Fruit fly (Drosophila melanogaster) Kc167 (cell line): Measurements from ENCODE around the gene CG18581.

Experiments used
- Myc ChIP-seq: fragments of >200 bp; optimal IDR thresholded peaks from 2 replicates; lab custom pipeline; 2017; ENCODE audit warnings: missing external identifiers
- Sin3A ChIP-seq: fragments of >200 bp; optimal IDR thresholded peaks from 2 replicates; lab custom pipeline; 2018; ENCODE audit warnings: missing external identifiers
- h ChIP-seq: fragments of >200 bp; optimal IDR thresholded peaks from 3 replicates; lab custom pipeline; 2018; ENCODE audit warnings: missing external identifiers
- insv ChIP-seq: fragments of >200 bp; optimal IDR thresholded peaks from 3 replicates; lab custom pipeline; 2018; ENCODE audit warnings: missing external identifiers
- psq ChIP-seq: fragments of >200 bp; optimal IDR thresholded peaks from 2 replicates; lab custom pipeline; 2017; ENCODE audit warnings: missing external identifiers
- ttk ChIP-seq: sonication (Bioruptor generic); optimal IDR thresholded peaks from 2 replicates; lab custom pipeline; 2017; ENCODE audit warnings: missing external identifiers

The CG18581 gene

DNA sequence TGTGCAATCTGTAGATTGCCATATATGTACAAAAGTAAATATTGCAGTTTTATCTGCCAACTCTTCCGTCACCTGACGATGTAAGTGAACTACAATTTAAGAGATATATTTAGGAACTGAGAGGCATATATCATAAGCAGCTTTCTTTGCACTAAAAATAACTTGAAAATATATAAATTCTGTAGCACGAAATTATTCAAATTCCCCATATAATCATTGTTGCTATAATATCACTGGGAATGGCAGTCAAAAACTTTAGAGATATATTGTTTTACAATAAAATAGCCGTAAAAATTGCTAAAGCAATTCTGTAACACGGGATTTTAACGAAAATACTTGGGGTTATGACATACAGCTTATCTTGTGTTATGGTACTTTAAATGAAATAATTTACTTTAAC lies 1.3 kb upstream of the CG18581 start, which contains the start of gene CG43679:
Gene CG43679 (minus strand): TSS at position 101 of the 400 bp plus-strand sequence.
- TF ChIP-seq h (lab: Kevin White, UChicago) (no peak), psq (lab: Kevin White, UChicago) (no peak), Myc (lab: Kevin White, UChicago) (no peak), ttk (lab: Kevin White, UChicago) (no peak), Sin3A (lab: Kevin White, UChicago) (no peak), insv (lab: Kevin White, UChicago) (no peak)

DNA sequence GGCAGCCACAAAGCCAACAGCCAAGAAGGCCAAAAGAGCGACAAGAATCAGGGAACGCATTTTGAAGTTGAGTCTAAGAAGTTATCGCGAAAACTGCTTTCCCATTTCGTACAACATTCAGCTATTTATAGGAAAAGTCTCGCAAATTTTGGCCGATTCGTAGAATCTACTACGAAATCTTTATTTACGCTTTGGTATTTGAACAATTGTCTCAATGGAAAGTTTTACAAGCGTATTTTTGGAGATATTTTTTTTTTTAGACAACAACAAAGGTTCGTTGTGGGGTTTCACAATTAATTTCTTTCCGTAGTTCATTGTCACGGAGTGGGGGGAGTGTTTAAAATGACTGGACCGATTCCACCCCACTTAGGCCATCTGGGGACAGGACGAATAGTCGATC lies 697 bp upstream of the CG18581 start, which contains the start of gene CG12310:
Gene CG12310 (minus strand): TSS at position 101 of the 400 bp plus-strand sequence.
- TF ChIP-seq insv (lab: Kevin White, UChicago) (no peak), Myc (lab: Kevin White, UChicago) (no peak), psq (lab: Kevin White, UChicago) (no peak), Sin3A (lab: Kevin White, UChicago) (no peak), h (lab: Kevin White, UChicago) (no peak), ttk (lab: Kevin White, UChicago) (no peak)

DNA sequence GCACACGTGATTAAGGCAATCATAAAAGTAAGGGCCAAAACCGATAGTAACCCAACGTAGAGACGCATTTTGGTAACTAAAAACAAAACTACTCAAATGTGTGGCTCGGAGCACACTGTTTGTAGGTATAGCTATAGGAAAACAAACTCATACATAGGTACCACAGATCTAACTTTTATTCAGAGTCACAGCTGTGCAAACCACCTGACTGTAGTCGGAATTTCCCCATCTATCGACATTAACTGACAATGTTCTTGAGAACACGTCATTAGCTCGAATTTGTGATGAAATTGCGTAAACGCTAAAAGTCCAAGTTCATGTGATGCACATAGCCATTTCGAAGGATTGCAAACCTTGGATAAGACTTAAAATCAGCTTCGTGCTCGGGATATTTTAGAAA lies 614 bp downstream of the CG18581 start, which contains the start of gene CG43678:
Gene CG43678 (minus strand): TSS at position 101 of the 400 bp plus-strand sequence.
- no peak for TF ChIP-seq h (lab: Kevin White, UChicago)
- TF ChIP-seq ttk (lab: Kevin White, UChicago) = no peak
- no peak for TF ChIP-seq Myc (lab: Kevin White, UChicago)
- TF ChIP-seq Sin3A (lab: Kevin White, UChicago) = no peak
- no peak for TF ChIP-seq insv (lab: Kevin White, UChicago)
- no peak for TF ChIP-seq psq (lab: Kevin White, UChicago)

DNA sequence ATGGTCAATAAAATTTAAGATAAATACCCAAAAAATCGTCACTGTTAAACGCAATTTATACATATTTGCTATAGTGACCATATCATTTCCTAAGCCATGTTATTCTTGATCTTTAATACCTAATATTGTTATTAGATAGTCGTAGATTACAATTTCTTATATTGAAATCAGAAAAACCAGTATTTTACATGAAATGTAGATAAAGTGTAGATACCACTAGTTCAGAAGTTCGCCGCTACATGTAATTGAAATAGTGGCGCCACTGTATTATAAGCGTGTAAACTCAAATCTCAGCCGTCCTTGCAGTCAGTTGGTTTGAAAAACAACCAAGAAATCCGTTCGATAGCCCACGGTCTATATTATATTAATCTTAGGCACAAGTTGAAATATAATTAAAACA lies 1.9 kb downstream of the CG18581 start:
- TF ChIP-seq insv (lab: Kevin White, UChicago) (no peak), Myc (lab: Kevin White, UChicago) (no peak), h (lab: Kevin White, UChicago) (no peak), ttk (lab: Kevin White, UChicago) (no peak), psq (lab: Kevin White, UChicago) (no peak), Sin3A (lab: Kevin White, UChicago) (no peak)

DNA sequence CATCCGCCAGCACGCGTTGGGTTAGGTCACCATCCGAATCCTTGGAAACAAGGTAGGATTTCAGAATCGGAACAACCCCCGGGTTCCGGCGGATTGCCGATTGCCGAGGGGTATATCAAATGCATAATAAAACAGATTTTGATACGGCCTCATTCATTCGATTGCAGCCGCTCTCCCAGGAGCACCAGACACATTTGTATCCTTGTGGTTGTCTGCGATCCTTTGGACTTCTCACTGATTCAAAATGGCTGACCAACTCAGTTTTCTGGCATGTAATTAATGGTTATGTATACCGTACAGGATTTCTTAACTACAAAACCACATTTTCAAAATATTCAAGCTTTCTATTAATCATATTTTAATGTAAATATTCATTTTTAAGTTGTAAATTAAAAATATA lies 2.4 kb downstream of the CG18581 start:
- TF ChIP-seq insv (lab: Kevin White, UChicago) (no peak), ttk (lab: Kevin White, UChicago) (no peak), psq (lab: Kevin White, UChicago) (no peak), h (lab: Kevin White, UChicago) (no peak), Myc (lab: Kevin White, UChicago) (no peak), Sin3A (lab: Kevin White, UChicago) (no peak)

DNA sequence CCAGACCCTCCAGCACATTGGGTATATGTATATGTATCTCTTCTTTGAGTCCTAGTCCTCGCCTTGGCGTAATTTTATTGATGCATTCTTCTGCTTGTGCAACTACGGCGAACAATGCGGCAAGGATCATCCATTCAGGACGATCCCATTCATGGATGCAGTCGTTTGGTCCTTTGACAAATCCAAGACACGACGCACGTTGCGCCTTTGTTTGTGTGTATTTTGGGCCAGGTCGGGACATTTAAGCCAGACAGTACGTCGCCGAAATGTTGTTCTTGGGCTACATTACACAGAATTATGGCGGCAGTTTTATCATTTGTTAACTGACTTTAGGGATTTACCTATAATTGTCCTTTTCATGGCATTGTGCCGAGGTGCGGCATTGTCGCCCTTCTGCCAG lies 4.9 kb downstream of the CG18581 start:
- no peak for TF ChIP-seq psq (lab: Kevin White, UChicago)
- no peak for TF ChIP-seq Myc (lab: Kevin White, UChicago)
- TF ChIP-seq insv (lab: Kevin White, UChicago) = no peak
- TF ChIP-seq Sin3A (lab: Kevin White, UChicago) = no peak
- TF ChIP-seq ttk (lab: Kevin White, UChicago) = no peak
- no peak for TF ChIP-seq h (lab: Kevin White, UChicago)

DNA sequence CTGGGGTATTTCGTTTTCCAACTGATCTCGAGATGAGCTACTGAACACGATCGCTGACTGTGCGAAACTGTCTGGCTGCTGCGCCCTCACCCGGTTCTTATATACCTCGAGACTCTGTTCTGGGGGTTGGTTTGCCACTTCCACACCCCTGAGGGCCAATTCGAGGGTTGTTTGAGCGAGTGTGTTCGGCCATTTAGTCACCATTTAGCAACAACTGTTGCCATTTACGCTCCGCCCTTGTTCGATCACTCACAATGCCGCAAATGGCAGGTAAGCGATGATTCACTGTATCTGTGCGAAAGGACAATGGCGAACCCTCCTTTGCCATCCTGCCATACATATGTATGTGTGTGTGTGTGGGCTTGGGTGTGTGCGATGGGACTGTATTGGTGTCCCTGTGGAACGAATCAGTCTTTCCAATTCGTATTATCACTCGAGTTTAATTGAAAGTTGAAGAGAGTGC lies 6.1 kb downstream of the CG18581 start, which contains the start of gene ind:
Gene ind (minus strand): TSS at position 51 of the 463 bp plus-strand sequence.
- TF ChIP-seq insv (lab: Kevin White, UChicago) (no peak), h (lab: Kevin White, UChicago) (no peak), Myc (lab: Kevin White, UChicago) (no peak), Sin3A (lab: Kevin White, UChicago) (no peak), psq (lab: Kevin White, UChicago) (no peak), ttk (lab: Kevin White, UChicago) (no peak)

DNA sequence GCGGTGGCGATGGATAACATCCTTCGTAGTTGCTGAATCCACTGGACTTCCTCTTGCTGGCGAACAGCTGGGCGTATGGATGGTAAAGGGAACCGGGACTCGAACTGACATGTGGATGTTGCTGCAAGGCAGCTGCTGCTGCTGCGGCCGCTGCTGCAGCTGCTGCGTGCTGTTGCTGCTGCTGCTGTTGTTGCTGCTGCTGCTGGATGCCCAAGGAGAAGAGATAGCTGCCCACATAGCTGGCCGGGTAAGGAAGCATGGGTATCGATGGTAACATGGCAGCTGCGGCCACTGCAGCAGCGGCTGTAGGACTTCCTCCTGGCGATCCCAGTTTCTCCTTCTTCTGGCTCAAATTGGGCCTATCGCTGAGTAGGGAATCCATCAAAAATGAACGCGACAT lies 6.5 kb downstream of the CG18581 start:
- TF ChIP-seq ttk (lab: Kevin White, UChicago) (no peak), insv (lab: Kevin White, UChicago) (no peak), Myc (lab: Kevin White, UChicago) (no peak), Sin3A (lab: Kevin White, UChicago) (no peak), h (lab: Kevin White, UChicago) (no peak), psq (lab: Kevin White, UChicago) (no peak)

DNA sequence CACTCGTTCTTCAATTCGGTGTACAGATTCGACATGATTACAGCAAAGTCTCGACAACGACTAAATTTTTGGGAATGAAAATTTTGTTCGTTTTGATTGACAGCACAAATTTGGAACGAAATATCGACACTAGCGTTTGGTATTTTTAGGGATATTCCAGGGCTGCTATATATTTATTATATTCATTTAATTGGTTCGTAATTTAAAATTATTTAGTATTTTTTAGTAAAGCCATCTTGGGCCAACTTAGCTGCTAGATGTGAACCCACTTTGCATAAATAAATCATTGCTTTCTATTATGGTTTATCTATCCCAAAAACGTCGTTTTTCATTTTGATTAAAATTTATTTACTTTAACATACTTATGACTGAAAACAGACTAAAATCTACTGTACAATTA lies 7.5 kb downstream of the CG18581 start, which contains the start of gene Rpn12R:
Gene Rpn12R (minus strand): TSS at position 101 of the 400 bp plus-strand sequence.
- no peak for TF ChIP-seq h (lab: Kevin White, UChicago)
- no peak for TF ChIP-seq Myc (lab: Kevin White, UChicago)
- TF ChIP-seq insv (lab: Kevin White, UChicago) = no peak
- TF ChIP-seq psq (lab: Kevin White, UChicago) = no peak
- TF ChIP-seq Sin3A (lab: Kevin White, UChicago) = no peak
- no peak for TF ChIP-seq ttk (lab: Kevin White, UChicago)

DNA sequence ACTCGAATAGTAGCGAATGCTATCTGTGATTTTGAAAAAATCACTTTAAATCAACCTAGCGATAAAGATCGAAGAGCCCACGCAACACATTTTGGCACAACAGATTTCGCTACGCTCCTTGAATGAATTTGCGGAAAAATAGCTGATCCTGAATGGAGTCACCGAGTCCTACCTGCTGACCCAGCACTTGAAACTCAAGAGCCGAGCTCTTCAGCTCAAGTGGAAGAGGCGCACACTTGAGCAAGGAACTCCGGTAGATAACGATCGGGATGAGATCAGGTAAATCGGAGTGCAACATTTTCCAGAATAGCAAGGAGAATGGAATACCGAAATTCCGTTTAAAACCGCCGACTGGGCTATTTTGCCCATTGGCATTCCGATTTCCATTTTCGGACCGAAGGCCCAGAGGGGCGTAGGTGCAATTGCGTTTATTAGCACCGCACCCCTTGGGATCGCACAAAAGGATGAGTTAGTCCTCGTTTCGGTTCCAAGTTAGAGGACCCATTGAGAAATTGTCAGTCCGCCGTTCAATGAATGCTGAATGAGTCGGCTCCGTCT lies 9.6 kb downstream of the CG18581 start:
- TF ChIP-seq psq (lab: Kevin White, UChicago) (no peak), Sin3A (lab: Kevin White, UChicago) (no peak), h (lab: Kevin White, UChicago) (no peak), Myc (lab: Kevin White, UChicago) (no peak), insv (lab: Kevin White, UChicago) (no peak), ttk (lab: Kevin White, UChicago) (no peak)

DNA sequence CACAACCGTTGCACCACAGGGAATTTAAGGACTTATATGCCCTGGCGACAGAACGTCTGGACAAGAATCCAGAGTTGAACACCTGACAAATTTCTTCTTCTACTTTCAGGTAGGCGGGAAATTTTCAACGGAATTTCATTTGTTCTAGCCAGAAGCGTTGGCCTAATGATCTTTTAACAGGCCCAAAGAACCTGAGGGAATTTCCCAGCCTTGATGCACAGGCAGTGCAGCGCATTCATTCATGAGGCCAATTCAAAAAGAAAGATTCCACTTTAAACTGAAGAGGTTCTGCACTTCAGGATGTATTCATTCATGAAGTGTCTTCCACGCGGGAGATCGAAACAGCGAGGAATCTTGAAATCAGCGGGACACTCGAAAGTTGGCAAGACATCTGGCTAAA lies 10.5 kb downstream of the CG18581 start:
- TF ChIP-seq psq (lab: Kevin White, UChicago) (no peak), ttk (lab: Kevin White, UChicago) (no peak), insv (lab: Kevin White, UChicago) (no peak), h (lab: Kevin White, UChicago) (no peak), Sin3A (lab: Kevin White, UChicago) (no peak), Myc (lab: Kevin White, UChicago) (no peak)
